Worm (Caenorhabditis elegans) whole organism, L1 larva: ENCODE data around the gene F56D2.3.

Experiments used
- C04F5.9 ChIP-seq: sonication (generic microtip); optimal IDR thresholded peaks from 2 replicates; lab custom pipeline; 2016; ENCODE audit warnings: missing genetic modification characterization, missing compliant biosample characterization
- C34B4.2 ChIP-seq: sonication (generic microtip); optimal IDR thresholded peaks from 2 replicates; lab custom pipeline; 2017; ENCODE audit warnings: mild to moderate bottlenecking, missing genetic modification characterization, missing compliant biosample characterization
- F16B12.6 ChIP-seq: fragments of 150-350 bp; optimal IDR thresholded peaks from 2 replicates; lab custom pipeline; 2014; ENCODE audit warnings: missing biosample characterization, missing genetic modification characterization
- Y116A8C.19 ChIP-seq: sonication (generic microtip); optimal IDR thresholded peaks from 2 replicates; lab custom pipeline; 2016; ENCODE audit warnings: missing compliant biosample characterization, missing genetic modification characterization, borderline replicate concordance
- aha-1 ChIP-seq: fragments of 150-350 bp; optimal IDR thresholded peaks from 2 replicates; lab custom pipeline; 2014; ENCODE audit warnings: missing biosample characterization, missing genetic modification characterization
- alr-1 ChIP-seq: fragments of 200-800 bp; sonication (Bioruptor generic); optimal IDR thresholded peaks from 2 replicates; lab custom pipeline; 2018; ENCODE audit warnings: borderline replicate concordance, mild to moderate bottlenecking, missing genetic modification characterization, missing compliant biosample characterization
- ama-1 ChIP-seq: fragments of 150-350 bp; optimal IDR thresholded peaks from 2 replicates; lab custom pipeline; 2014
- blmp-1 ChIP-seq: fragments of 150-350 bp; optimal IDR thresholded peaks from 2 replicates; lab custom pipeline; 2014; ENCODE audit warnings: missing biosample characterization, missing genetic modification characterization
- ceh-63 ChIP-seq: fragments of 200-800 bp; sonication (Bioruptor generic); optimal IDR thresholded peaks from 2 replicates; lab custom pipeline; 2018; ENCODE audit warnings: mild to moderate bottlenecking, missing genetic modification characterization, missing compliant biosample characterization
- ceh-8 ChIP-seq: fragments of 200-800 bp; sonication (Bioruptor generic); optimal IDR thresholded peaks from 2 replicates; lab custom pipeline; 2018; ENCODE audit warnings: mild to moderate bottlenecking, missing genetic modification characterization, moderate library complexity, missing compliant biosample characterization
- ceh-82 ChIP-seq, 3 experiments: fragments of 150-350 bp in 1 of 3; sonication (generic microtip) in 2 of 3; optimal IDR thresholded peaks; 2 replicates each; lab custom pipeline; 2014 to 2017; ENCODE audit warnings: missing biosample characterization in 3 of 3, missing genetic modification characterization in 3 of 3
- ces-1 ChIP-seq: fragments of 150-350 bp; optimal IDR thresholded peaks from 2 replicates; lab custom pipeline; 2014; ENCODE audit warnings: missing biosample characterization, missing genetic modification reagents, missing genetic modification characterization
- dpl-1 ChIP-seq, 3 experiments: fragments of 150-350 bp in 2 of 3; sonication (generic microtip) in 1 of 3; optimal IDR thresholded peaks; 2 replicates each; lab custom pipeline; 2014 to 2017; ENCODE audit warnings: missing biosample characterization in 3 of 3, missing genetic modification characterization in 3 of 3, missing genetic modification reagents in 3 of 3
- dsc-1 ChIP-seq: sonication (generic microtip); optimal IDR thresholded peaks from 2 replicates; lab custom pipeline; 2016; ENCODE audit warnings: mild to moderate bottlenecking, missing genetic modification characterization, missing compliant biosample characterization
- efl-1 ChIP-seq, 4 experiments: fragments of 150-350 bp; optimal IDR thresholded peaks in 3 of 4; peaks in 1 of 4; 1 replicate in 1 of 4; 2 replicates in 3 of 4; lab custom pipeline; 2014; ENCODE audit warnings: missing biosample characterization in 2 of 4, missing genetic modification characterization in 2 of 4, missing genetic modification reagents in 2 of 4
- efl-3 ChIP-seq: fragments of 200-800 bp; sonication (Bioruptor generic); optimal IDR thresholded peaks from 2 replicates; lab custom pipeline; 2018; ENCODE audit warnings: mild to moderate bottlenecking, missing genetic modification characterization, missing compliant biosample characterization
- elt-3 ChIP-seq, 6 experiments: fragments of 150-350 bp in 1 of 6; sonication (generic microtip); optimal IDR thresholded peaks; 2 replicates each; lab custom pipeline; 2017 to 2018; ENCODE audit warnings: missing biosample characterization in 6 of 6, missing genetic modification characterization in 6 of 6, inconsistent platforms in 1 of 6
- fkh-4 ChIP-seq: sonication (generic microtip); optimal IDR thresholded peaks from 2 replicates; lab custom pipeline; 2016; ENCODE audit warnings: missing compliant biosample characterization, missing genetic modification characterization, borderline replicate concordance
- fkh-8 ChIP-seq: sonication (generic microtip); optimal IDR thresholded peaks from 2 replicates; lab custom pipeline; 2016; ENCODE audit warnings: mild to moderate bottlenecking, missing genetic modification characterization, missing compliant biosample characterization
- hlh-4 ChIP-seq: sonication (generic microtip); optimal IDR thresholded peaks from 2 replicates; lab custom pipeline; 2016; ENCODE audit warnings: mild to moderate bottlenecking, missing genetic modification characterization, missing compliant biosample characterization
- hpl-2 ChIP-seq: fragments of 150-350 bp; optimal IDR thresholded peaks from 2 replicates; lab custom pipeline; 2014; ENCODE audit warnings: missing biosample characterization, missing genetic modification reagents, missing genetic modification characterization
- irx-1 ChIP-seq: sonication (generic microtip); optimal IDR thresholded peaks from 2 replicates; lab custom pipeline; 2016; ENCODE audit warnings: missing genetic modification characterization, missing compliant biosample characterization
- jun-1 ChIP-seq: fragments of 150-350 bp; optimal IDR thresholded peaks from 2 replicates; lab custom pipeline; 2014; ENCODE audit warnings: missing biosample characterization, missing genetic modification reagents, missing genetic modification characterization
- lin-13 ChIP-seq: fragments of 150-350 bp; optimal IDR thresholded peaks from 2 replicates; lab custom pipeline; 2014; ENCODE audit warnings: missing biosample characterization, missing genetic modification reagents, missing genetic modification characterization
- lin-14 ChIP-seq: fragments of 200-800 bp; sonication (Bioruptor generic); optimal IDR thresholded peaks from 2 replicates; lab custom pipeline; 2018; ENCODE audit warnings: mild to moderate bottlenecking, missing genetic modification characterization, moderate library complexity, missing compliant biosample characterization
- lin-15B ChIP-seq: fragments of 150-350 bp; sonication (generic microtip); optimal IDR thresholded peaks from 3 replicates; lab custom pipeline; 2014; ENCODE audit warnings: missing biosample characterization, missing genetic modification characterization
- lir-3 ChIP-seq: sonication (generic microtip); optimal IDR thresholded peaks from 2 replicates; lab custom pipeline; 2016; ENCODE audit warnings: mild to moderate bottlenecking, missing genetic modification characterization, moderate library complexity, missing compliant biosample characterization; ENCODE audit not compliant: poor library complexity
- lsy-2 ChIP-seq, 2 experiments: fragments of 150-350 bp; optimal IDR thresholded peaks; 2 replicates each; lab custom pipeline; 2014; ENCODE audit warnings: missing biosample characterization in 2 of 2, missing genetic modification characterization in 2 of 2
- mdl-1 ChIP-seq, 2 experiments: fragments of 150-350 bp; optimal IDR thresholded peaks; 2 replicates each; lab custom pipeline; 2014 to 2017; ENCODE audit warnings: missing biosample characterization in 2 of 2, missing genetic modification characterization in 2 of 2, inconsistent platforms in 1 of 2
- mep-1 ChIP-seq: fragments of 150-350 bp; optimal IDR thresholded peaks from 2 replicates; lab custom pipeline; 2014; ENCODE audit warnings: missing biosample characterization, missing genetic modification characterization
- nhr-12 ChIP-seq: sonication (generic microtip); optimal IDR thresholded peaks from 2 replicates; lab custom pipeline; 2017; ENCODE audit warnings: missing biosample characterization, missing genetic modification characterization
- nhr-19 ChIP-seq: fragments of 200-800 bp; sonication (Bioruptor generic); conservative IDR thresholded peaks from 2 replicates; pipeline ENCODE4 v1.3.6; 2022; ENCODE audit warnings: missing genetic modification characterization, missing compliant biosample characterization
- nhr-20 ChIP-seq: sonication (generic microtip); optimal IDR thresholded peaks from 2 replicates; lab custom pipeline; 2016; ENCODE audit warnings: mild to moderate bottlenecking, missing genetic modification characterization, missing compliant biosample characterization
- nhr-47 ChIP-seq: sonication (generic microtip); optimal IDR thresholded peaks from 2 replicates; lab custom pipeline; 2016; ENCODE audit warnings: mild to moderate bottlenecking, missing genetic modification characterization, moderate library complexity, missing compliant biosample characterization
- nhr-71 ChIP-seq: sonication (generic microtip); optimal IDR thresholded peaks from 2 replicates; lab custom pipeline; 2016; ENCODE audit warnings: mild to moderate bottlenecking, missing genetic modification characterization, moderate library complexity, missing compliant biosample characterization
- nhr-76 ChIP-seq: sonication (generic microtip); optimal IDR thresholded peaks from 2 replicates; lab custom pipeline; 2017; ENCODE audit warnings: missing biosample characterization, missing genetic modification characterization
- nhr-77 ChIP-seq: fragments of 150-350 bp; optimal IDR thresholded peaks from 2 replicates; lab custom pipeline; 2014; ENCODE audit warnings: missing biosample characterization, missing genetic modification characterization
- nhr-90 ChIP-seq: sonication (generic microtip); optimal IDR thresholded peaks from 2 replicates; lab custom pipeline; 2016; ENCODE audit warnings: mild to moderate bottlenecking, missing genetic modification characterization, missing compliant biosample characterization; ENCODE audit not compliant: poor library complexity
- pax-3 ChIP-seq: fragments of 200-800 bp; sonication (Bioruptor generic); optimal IDR thresholded peaks from 2 replicates; lab custom pipeline; 2018; ENCODE audit warnings: mild to moderate bottlenecking, missing genetic modification characterization, moderate library complexity, missing compliant biosample characterization
- pqm-1 ChIP-seq: sonication (generic microtip); optimal IDR thresholded peaks from 3 replicates; lab custom pipeline; 2017; ENCODE audit warnings: missing biosample characterization, missing genetic modification characterization
- skn-1 ChIP-seq: fragments of 150-350 bp; optimal IDR thresholded peaks from 2 replicates; lab custom pipeline; 2014; ENCODE audit warnings: missing biosample characterization, missing genetic modification characterization
- snu-23 ChIP-seq: sonication (generic microtip); optimal IDR thresholded peaks from 2 replicates; lab custom pipeline; 2016; ENCODE audit warnings: missing genetic modification characterization, missing compliant biosample characterization
- swsn-7 ChIP-seq: sonication (generic microtip); optimal IDR thresholded peaks from 2 replicates; lab custom pipeline; 2016; ENCODE audit warnings: missing genetic modification characterization, missing compliant biosample characterization
- tlp-1 ChIP-seq: fragments of 150-350 bp; optimal IDR thresholded peaks from 2 replicates; lab custom pipeline; 2014; ENCODE audit warnings: missing biosample characterization, missing genetic modification characterization
- unc-130 ChIP-seq: fragments of 150-350 bp; optimal IDR thresholded peaks from 2 replicates; lab custom pipeline; 2017; ENCODE audit warnings: missing biosample characterization, missing genetic modification characterization, inconsistent platforms
- unc-62 ChIP-seq: fragments of 150-350 bp; optimal IDR thresholded peaks from 2 replicates; lab custom pipeline; 2014; ENCODE audit warnings: missing biosample characterization, missing genetic modification reagents, missing genetic modification characterization
- unc-86 ChIP-seq: sonication (generic microtip); optimal IDR thresholded peaks from 2 replicates; lab custom pipeline; 2016; ENCODE audit warnings: missing genetic modification characterization, missing compliant biosample characterization
- unc-98 ChIP-seq: fragments of 200-800 bp; sonication (Bioruptor generic); IDR thresholded peaks from 2 replicates; pipeline ENCODE4 v1.3.6; 2022; ENCODE audit warnings: missing genetic modification characterization, missing compliant biosample characterization
- vab-15 ChIP-seq: sonication (generic microtip); optimal IDR thresholded peaks from 2 replicates; lab custom pipeline; 2017; ENCODE audit warnings: missing genotype, mild to moderate bottlenecking, missing genetic modification characterization, missing compliant biosample characterization
- xbp-1 ChIP-seq: sonication (generic microtip); optimal IDR thresholded peaks from 2 replicates; lab custom pipeline; 2016; ENCODE audit warnings: missing genetic modification characterization, missing compliant biosample characterization
- zag-1 ChIP-seq: fragments of 150-350 bp; optimal IDR thresholded peaks from 2 replicates; lab custom pipeline; 2014; ENCODE audit warnings: missing biosample characterization, missing genetic modification characterization
- zip-4 ChIP-seq: fragments of 200-800 bp; sonication (Bioruptor generic); optimal IDR thresholded peaks from 2 replicates; lab custom pipeline; 2018; ENCODE audit warnings: mild to moderate bottlenecking, missing genetic modification characterization, moderate library complexity, missing compliant biosample characterization
- ztf-11 ChIP-seq, 2 experiments: sonication (generic microtip); optimal IDR thresholded peaks; 2 replicates each; lab custom pipeline; 2016 to 2017; ENCODE audit warnings: missing genetic modification characterization in 2 of 2, missing biosample characterization in 1 of 2, missing compliant biosample characterization in 1 of 2

F56D2.3 gene

DNA sequence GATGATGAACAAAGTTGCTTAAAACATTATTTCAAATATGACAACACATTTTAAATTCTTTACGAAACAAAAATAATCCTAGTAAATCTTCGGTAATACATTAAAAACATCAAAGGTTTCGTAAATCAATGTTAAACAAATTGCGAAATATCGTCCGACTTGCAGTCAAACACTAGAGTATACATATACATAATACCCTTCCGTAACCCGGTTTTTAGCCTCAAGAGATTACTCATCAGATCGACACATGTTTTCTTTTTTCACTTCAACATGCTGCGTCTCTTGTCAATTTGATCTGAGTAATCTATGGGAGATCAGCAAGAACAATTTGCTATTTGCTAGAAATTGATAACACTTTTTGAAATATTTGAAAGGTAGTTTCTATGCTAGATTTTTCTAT, 38.4 kb upstream of the F56D2.3 start (continued):
- TF ChIP-seq Y116A8C.19 (tag; lab: Kevin White, UChicago) (no peak), lin-15B (tag; lab: Kevin White, UChicago) (no peak), dsc-1 (tag; lab: Kevin White, UChicago) (no peak), efl-1 (optimal IDR thresholded peaks at IDR 0.05; lab: Kevin White, UChicago) (no peak), efl-1 (GFP tag; optimal IDR thresholded peaks at IDR 0.05 in 1 of 2; lab: Kevin White, UChicago) (peak in 1 of 2 experiments; percentile 1), zip-4 (GFP tag; lab: Kevin White, UChicago) (no peak), F16B12.6 (tag; lab: Kevin White, UChicago) (no peak), lin-14 (GFP tag; lab: Kevin White, UChicago) (peak; percentile 22), dpl-1 (GFP tag; optimal IDR thresholded peaks at IDR 0.05; lab: Kevin White, UChicago) (peak in 1 of 3 experiments; percentile 9), nhr-19 (no peak), nhr-90 (tag; lab: Kevin White, UChicago) (no peak), C04F5.9 (tag; lab: Kevin White, UChicago) (no peak), ceh-8 (GFP tag; lab: Kevin White, UChicago) (no peak), vab-15 (tag; lab: Kevin White, UChicago) (no peak), ztf-11 (tag; optimal IDR thresholded peaks at IDR 0.05; lab: Kevin White, UChicago) (no peak), mep-1 (tag; lab: Kevin White, UChicago) (no peak), zag-1 (tag; lab: Kevin White, UChicago) (no peak), hpl-2 (GFP tag; lab: Kevin White, UChicago) (no peak), blmp-1 (peak; percentile 23), unc-98 (GFP tag; lab: Robert Waterston, UW) (no peak), unc-86 (tag; lab: Kevin White, UChicago) (no peak), ceh-82 (tag; optimal IDR thresholded peaks at IDR 0.05; lab: Kevin White, UChicago) (no peak), unc-62 (GFP tag; lab: Kevin White, UChicago) (no peak), xbp-1 (tag; lab: Kevin White, UChicago) (no peak), irx-1 (tag; lab: Kevin White, UChicago) (no peak), lin-13 (no peak), skn-1 (tag; lab: Kevin White, UChicago) (peak; percentile 29), fkh-8 (tag; lab: Kevin White, UChicago) (no peak), nhr-77 (no peak), alr-1 (tag; lab: Kevin White, UChicago) (no peak), ama-1 (lab: Kevin White, UChicago) (no peak), nhr-47 (tag; lab: Kevin White, UChicago) (no peak), ces-1 (GFP tag; lab: Kevin White, UChicago) (no peak), swsn-7 (tag; lab: Kevin White, UChicago) (no peak), C34B4.2 (tag; lab: Kevin White, UChicago) (no peak), nhr-12 (tag; lab: Kevin White, UChicago) (no peak), fkh-4 (tag; lab: Kevin White, UChicago) (no peak), unc-130 (no peak), mdl-1 (tag; optimal IDR thresholded peaks at IDR 0.05; lab: Kevin White, UChicago) (no peak), jun-1 (tag; lab: Kevin White, UChicago) (no peak), efl-3 (GFP tag; lab: Kevin White, UChicago) (no peak), nhr-71 (tag; lab: Kevin White, UChicago) (no peak), lir-3 (tag; lab: Kevin White, UChicago) (no peak), nhr-76 (tag; lab: Kevin White, UChicago) (no peak), hlh-4 (tag; lab: Kevin White, UChicago) (no peak), aha-1 (tag; lab: Kevin White, UChicago) (no peak), lsy-2 (tag; optimal IDR thresholded peaks at IDR 0.05; lab: Kevin White, UChicago) (peak in 1 of 2 experiments; percentile 13), elt-3 (tag; optimal IDR thresholded peaks at IDR 0.05; lab: Kevin White, UChicago) (peak in 1 of 6 experiments; percentile 55), nhr-20 (tag; lab: Kevin White, UChicago) (peak; percentile 42), snu-23 (GFP tag; lab: Kevin White, UChicago) (peak; percentile 25), pqm-1 (tag; lab: Kevin White, UChicago) (no peak), tlp-1 (tag; lab: Kevin White, UChicago) (no peak), pax-3 (tag; lab: Kevin White, UChicago) (no peak), ceh-63 (GFP tag; lab: Kevin White, UChicago) (no peak)
